Worm (Caenorhabditis elegans): ENCODE data around the gene Y42H9AR.5.

Gene Y42H9AR.5

ce11 chrIV:8080782-8081181 is 21.5 kb upstream of the Y42H9AR.5 start:
- TF ChIP-seq hlh-30 (tag; optimal IDR thresholded peaks at IDR 0.05; ENCODE audit: insufficient read depth): no peak
- peak; percentile 37 for TF ChIP-seq aha-1 (tag)

- no peak for TF ChIP-seq F44E2.7 (GFP tag; IDR thresholded peaks at IDR 0.05)
- no peak for TF ChIP-seq zfp-3 (GFP tag; conservative IDR thresholded peaks at IDR 0.05)
- TF ChIP-seq ceh-62 (tag; optimal IDR thresholded peaks at IDR 0.05): no peak
- TF ChIP-seq nhr-41 (GFP tag; IDR thresholded peaks at IDR 0.05): no peak
- TF ChIP-seq ceh-44 (GFP tag; IDR thresholded peaks at IDR 0.05): no peak
- TF ChIP-seq egl-43 (GFP tag; IDR thresholded peaks at IDR 0.05): no peak
- TF ChIP-seq Y105C5A.15 (GFP tag; IDR thresholded peaks at IDR 0.05): no peak
- TF ChIP-seq fkh-10 (GFP tag; optimal IDR thresholded peaks at IDR 0.05): no peak
- no peak for TF ChIP-seq ZK546.5 (tag; optimal IDR thresholded peaks at IDR 0.05)
These were observed 15.8 kb upstream of the Y42H9AR.5 start, which contains the start of gene nsy-7 for ce11 chrIV:8086552-8086951. TSS of gene nsy-7 (minus strand) at chrIV:8086652.

ce11 chrIV:8091539-8091938 is 10.8 kb upstream of the Y42H9AR.5 start:
- TF ChIP-seq hmg-1.1 (GFP tag; IDR thresholded peaks at IDR 0.05) (peak; percentile 23; the same call in 1 of the 2 replicates), nhr-102 (tag; optimal IDR thresholded peaks at IDR 0.05) (no peak)

DNA sequence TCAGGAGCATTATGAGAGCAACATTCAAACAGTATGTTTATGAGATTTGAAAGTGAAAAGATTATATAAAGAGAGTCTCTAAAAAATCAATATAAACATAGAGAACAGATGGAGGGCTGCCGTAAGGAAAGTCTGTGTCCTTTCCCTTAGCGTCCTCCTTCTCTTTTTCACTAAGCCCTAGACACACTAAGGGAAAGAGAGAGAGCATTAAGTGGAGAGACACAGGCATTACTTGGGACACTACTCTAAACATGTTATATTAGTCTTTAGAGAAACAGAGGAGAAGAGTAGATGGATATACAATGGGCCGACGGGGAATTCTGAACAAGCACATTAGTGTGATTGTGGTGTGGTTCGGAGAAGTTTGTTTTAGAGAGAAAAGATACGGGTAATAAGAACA is 6.0 kb upstream of the Y42H9AR.5 start:
- TF ChIP-seq ama-1 (optimal IDR thresholded peaks at IDR 0.05): no peak
- no peak for TF ChIP-seq pqm-1 (tag; optimal IDR thresholded peaks at IDR 0.05)
- no peak for TF ChIP-seq mes-2 (tag; optimal IDR thresholded peaks at IDR 0.05; ENCODE audit: poor library complexity, severe bottlenecking)
- no peak for TF ChIP-seq lir-3 (tag; optimal IDR thresholded peaks at IDR 0.05)
- no peak for TF ChIP-seq fkh-10 (GFP tag; optimal IDR thresholded peaks at IDR 0.05)
- TF ChIP-seq aly-2 (tag; optimal IDR thresholded peaks at IDR 0.05): no peak
- no peak for TF ChIP-seq lin-29 (GFP tag; IDR thresholded peaks at IDR 0.05)
- no peak for TF ChIP-seq ceh-20 (GFP tag; IDR thresholded peaks at IDR 0.05)
- TF ChIP-seq jun-1 (tag; optimal IDR thresholded peaks at IDR 0.05): no peak
- TF ChIP-seq duxl-1 (tag; optimal IDR thresholded peaks at IDR 0.05; ENCODE audit: poor library complexity): no peak
- TF ChIP-seq lin-38 (GFP tag; IDR thresholded peaks at IDR 0.05): no peak
- TF ChIP-seq mdl-1 (tag; optimal IDR thresholded peaks at IDR 0.05): no peak
- no peak for TF ChIP-seq dpl-1 (GFP tag; optimal IDR thresholded peaks at IDR 0.05)
- no peak for TF ChIP-seq ztf-11 (tag; optimal IDR thresholded peaks at IDR 0.05)
- TF ChIP-seq hmg-1.1 (GFP tag; IDR thresholded peaks at IDR 0.05): no peak
- no peak for TF ChIP-seq set-16 (GFP tag; IDR thresholded peaks at IDR 0.05)
- TF ChIP-seq mxl-3 (GFP tag; optimal IDR thresholded peaks at IDR 0.05): no peak

DNA sequence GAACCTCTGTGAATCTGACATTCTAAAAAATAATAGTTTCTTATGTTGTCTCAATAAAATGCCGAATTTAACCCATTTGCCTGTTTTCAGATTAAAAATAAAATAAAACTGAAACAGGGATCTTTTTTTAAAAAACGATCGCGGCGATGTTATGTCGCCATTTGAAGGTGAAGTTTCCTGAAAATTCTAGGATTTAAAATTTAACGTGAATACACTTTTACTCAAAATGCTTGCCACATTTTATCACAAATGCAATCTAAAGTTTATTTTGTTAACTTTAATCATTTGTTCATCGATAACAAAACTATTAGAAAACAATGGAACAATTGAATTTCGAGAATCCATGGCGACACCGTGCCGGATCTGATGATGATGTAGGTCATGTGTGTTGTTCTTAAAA is 2.7 kb upstream of the Y42H9AR.5 start, which contains the start of gene Y42H9AR.2:
Y42H9AR.2 (plus strand) TSS at position 301 of the 400 bp plus-strand sequence.
- TF ChIP-seq Y75B8A.6 (GFP tag; IDR thresholded peaks at IDR 0.05) (no peak), Y105C5A.15 (GFP tag; IDR thresholded peaks at IDR 0.05) (no peak), unc-62 (GFP tag; optimal IDR thresholded peaks at IDR 0.05 in 1 of 2) (no peak), unc-62 (tag; optimal IDR thresholded peaks at IDR 0.05) (no peak), aly-2 (tag; optimal IDR thresholded peaks at IDR 0.05) (no peak), snpc-4 (tag; optimal IDR thresholded peaks at IDR 0.05) (no peak), lin-38 (GFP tag; IDR thresholded peaks at IDR 0.05) (no peak), daf-12 (tag; optimal IDR thresholded peaks at IDR 0.05) (no peak)

ce11 chrIV:8103196-8103595 is 865 bp downstream of the Y42H9AR.5 start:
- TF ChIP-seq nhr-76 (tag; optimal IDR thresholded peaks at IDR 0.05) (no peak), lir-3 (tag; optimal IDR thresholded peaks at IDR 0.05) (no peak), dmd-6 (GFP tag; IDR thresholded peaks at IDR 0.05) (peak; percentile 59; the same call in 1 of the 2 replicates), zip-11 (GFP tag; IDR thresholded peaks at IDR 0.05) (no peak), nhr-48 (tag; optimal IDR thresholded peaks at IDR 0.05) (peak; percentile 9), unc-62 (GFP tag; optimal IDR thresholded peaks at IDR 0.05 in 1 of 2) (peak in 1 of 2 experiments; percentile 81), unc-62 (tag; optimal IDR thresholded peaks at IDR 0.05) (no peak), T26A8.4 (GFP tag; IDR thresholded peaks at IDR 0.05) (no peak), mxl-3 (GFP tag; optimal IDR thresholded peaks at IDR 0.05) (peak; percentile 73), daf-8 (GFP tag; IDR thresholded peaks at IDR 0.05) (no peak), sdz-12 (GFP tag; optimal IDR thresholded peaks at IDR 0.05) (no peak), lin-38 (GFP tag; IDR thresholded peaks at IDR 0.05) (no peak), Y5F2A.4 (GFP tag; optimal IDR thresholded peaks at IDR 0.05) (no peak), unc-130 (GFP tag; optimal IDR thresholded peaks at IDR 0.05) (no peak), daf-12 (tag; optimal IDR thresholded peaks at IDR 0.05) (no peak), aha-1 (tag) (no peak), dve-1 (tag; optimal IDR thresholded peaks at IDR 0.05; ENCODE audit: insufficient read depth) (no peak)

Data from whole organism, L4 larva.